Fruit fly (Drosophila melanogaster) whole organism, embryonic: ENCODE data around the gene Tcs6.

Experiments
- BEAF-32 ChIP-seq: fragments of 200-800 bp; sonication (Bioruptor generic); optimal IDR thresholded peaks from 3 replicates; lab custom pipeline; 2017; ENCODE audit warnings: missing biosample characterization, missing genetic modification characterization, mild to moderate bottlenecking, moderate library complexity, missing genetic modification reagents
- BtbVII ChIP-seq: fragments of 200-800 bp; sonication (Bioruptor generic); optimal IDR thresholded peaks from 3 replicates; lab custom pipeline; 2017; ENCODE audit warnings: missing biosample characterization, mild to moderate bottlenecking, missing genetic modification characterization
- C15 ChIP-seq: fragments of 200-800 bp; sonication (Bioruptor generic); IDR thresholded peaks from 3 replicates; pipeline ENCODE4 v1.3.6; 2022; ENCODE audit warnings: missing biosample characterization, missing genetic modification characterization
- CG11085 ChIP-seq: fragments of 200-800 bp; sonication (Bioruptor generic); IDR thresholded peaks from 2 replicates; pipeline ENCODE4 v1.3.6; 2022; ENCODE audit warnings: missing biosample characterization, missing genetic modification characterization
- CG14710 ChIP-seq: fragments of 200-800 bp; sonication (Bioruptor generic); optimal IDR thresholded peaks from 3 replicates; lab custom pipeline; 2019; ENCODE audit warnings: missing biosample characterization, mild to moderate bottlenecking, missing genetic modification characterization, moderate library complexity
- CG15601 ChIP-seq: fragments of 200-800 bp; sonication (Bioruptor generic); optimal IDR thresholded peaks from 3 replicates; lab custom pipeline; 2019; ENCODE audit warnings: missing biosample characterization, mild to moderate bottlenecking, missing genetic modification characterization, moderate library complexity
- CG15696 ChIP-seq: fragments of 200-800 bp; sonication (Bioruptor generic); optimal IDR thresholded peaks from 2 replicates; lab custom pipeline; 2019; ENCODE audit warnings: missing biosample characterization, mild to moderate bottlenecking, missing genetic modification characterization, moderate library complexity
- CG16815 ChIP-seq: fragments of 200-800 bp; sonication (Bioruptor generic); optimal IDR thresholded peaks from 3 replicates; lab custom pipeline; 2017; ENCODE audit warnings: missing biosample characterization, mild to moderate bottlenecking, missing genetic modification characterization
- CG1832 ChIP-seq: fragments of 200-800 bp; sonication (Bioruptor generic); optimal IDR thresholded peaks from 2 replicates; lab custom pipeline; 2017; ENCODE audit warnings: missing biosample characterization, mild to moderate bottlenecking, missing genetic modification characterization, inconsistent platforms
- CG2129 ChIP-seq: fragments of 200-800 bp; sonication (Bioruptor generic); IDR thresholded peaks from 2 replicates; pipeline ENCODE4 v1.3.6; 2022; ENCODE audit warnings: missing biosample characterization, missing genetic modification characterization; ENCODE audit not compliant: partially characterized antibody
- CG3847 ChIP-seq: fragments of 200-800 bp; sonication (Bioruptor generic); IDR thresholded peaks from 2 replicates; pipeline ENCODE4 v1.3.6; 2022; ENCODE audit warnings: missing biosample characterization, missing genetic modification characterization
- CG4707 ChIP-seq: fragments of 200-800 bp; sonication (Bioruptor generic); optimal IDR thresholded peaks from 2 replicates; lab custom pipeline; 2018; ENCODE audit warnings: missing biosample characterization, mild to moderate bottlenecking, missing genetic modification characterization, moderate library complexity
- CG8944 ChIP-seq: fragments of 200-800 bp; sonication (Bioruptor generic); optimal IDR thresholded peaks from 3 replicates; lab custom pipeline; 2016; ENCODE audit warnings: missing biosample characterization, missing genetic modification characterization
- CG9876 ChIP-seq: fragments of 200-800 bp; sonication (Bioruptor generic); optimal IDR thresholded peaks from 2 replicates; lab custom pipeline; 2016; ENCODE audit warnings: missing biosample characterization, missing genetic modification characterization
- CG9932 ChIP-seq: fragments of 200-800 bp; sonication (Bioruptor generic); IDR thresholded peaks from 2 replicates; pipeline ENCODE4 v1.3.6; 2022; ENCODE audit warnings: missing biosample characterization, missing genetic modification characterization
- D19B ChIP-seq: fragments of 200-800 bp; sonication (Bioruptor generic); optimal IDR thresholded peaks from 2 replicates; lab custom pipeline; 2017; ENCODE audit warnings: missing biosample characterization, mild to moderate bottlenecking, missing genetic modification characterization
- Dip2 ChIP-seq: fragments of 200-800 bp; sonication (Bioruptor generic); IDR thresholded peaks from 2 replicates; pipeline ENCODE4 v1.3.6; 2022; ENCODE audit warnings: missing biosample characterization, missing genetic modification characterization
- Dip3 ChIP-seq: fragments of 200-800 bp; sonication (Bioruptor generic); optimal IDR thresholded peaks from 3 replicates; lab custom pipeline; 2016; ENCODE audit warnings: missing biosample characterization, missing genetic modification characterization
- Doc2 ChIP-seq: fragments of 200-800 bp; sonication (Bioruptor generic); IDR thresholded peaks from 2 replicates; pipeline ENCODE4 v1.3.6; 2022; ENCODE audit warnings: missing biosample characterization, missing genetic modification characterization
- Gsc ChIP-seq: fragments of 200-800 bp; sonication (Bioruptor generic); IDR thresholded peaks from 2 replicates; pipeline ENCODE4 v1.3.6; 2022; ENCODE audit warnings: missing biosample characterization, missing genetic modification characterization
- H2.0 ChIP-seq: fragments of 200-800 bp; sonication (Bioruptor generic); IDR thresholded peaks from 2 replicates; pipeline ENCODE4 v1.3.6; 2022; ENCODE audit warnings: missing biosample characterization, missing genetic modification characterization
- HLH3B ChIP-seq: fragments of 200-800 bp; sonication (Bioruptor generic); IDR thresholded peaks from 2 replicates; pipeline ENCODE4 v1.3.6; 2022; ENCODE audit warnings: missing biosample characterization, missing genetic modification characterization
- Hr3 ChIP-seq: fragments of 200-800 bp; sonication (Bioruptor generic); optimal IDR thresholded peaks from 3 replicates; lab custom pipeline; 2016; ENCODE audit warnings: missing biosample characterization, missing genetic modification characterization
- Med ChIP-seq: fragments of 200-800 bp; sonication (Bioruptor generic); peaks from one replicate; lab custom pipeline; 2016; ENCODE audit warnings: missing biosample characterization, missing genetic modification characterization, mild to moderate bottlenecking, inconsistent platforms, moderate library complexity
- Meics ChIP-seq: fragments of 200-800 bp; sonication (Bioruptor generic); optimal IDR thresholded peaks from 2 replicates; lab custom pipeline; 2017; ENCODE audit warnings: missing biosample characterization, mild to moderate bottlenecking, missing genetic modification characterization
- NC2β ChIP-seq: fragments of 200-800 bp; sonication (Bioruptor generic); optimal IDR thresholded peaks from 2 replicates; lab custom pipeline; 2016; ENCODE audit warnings: missing biosample characterization, missing genetic modification characterization
- Ptx1 ChIP-seq: fragments of 200-800 bp; sonication (Bioruptor generic); IDR thresholded peaks from 2 replicates; pipeline ENCODE4 v1.3.6; 2022; ENCODE audit warnings: missing biosample characterization, missing genetic modification characterization
- Sox102F ChIP-seq: fragments of 200-800 bp; sonication (Bioruptor generic); optimal IDR thresholded peaks from 2 replicates; lab custom pipeline; 2018; ENCODE audit warnings: missing biosample characterization, mild to moderate bottlenecking, missing genetic modification characterization, moderate library complexity
- Tbp ChIP-seq: fragments of >200 bp; optimal IDR thresholded peaks from 2 replicates; lab custom pipeline; 2018; ENCODE audit warnings: missing biosample characterization, missing genetic modification characterization
- ase ChIP-seq: fragments of 200-800 bp; sonication (Bioruptor generic); IDR thresholded peaks from 3 replicates; pipeline ENCODE4 v1.3.6; 2022; ENCODE audit warnings: missing biosample characterization, missing genetic modification characterization
- ato ChIP-seq: fragments of 200-800 bp; sonication (Bioruptor generic); IDR thresholded peaks from 2 replicates; pipeline ENCODE4 v1.3.6; 2022; ENCODE audit warnings: missing biosample characterization, missing genetic modification characterization; ENCODE audit not compliant: partially characterized antibody
- cad ChIP-seq: fragments of >200 bp; optimal IDR thresholded peaks from 2 replicates; lab custom pipeline; 2017; ENCODE audit warnings: missing biosample characterization, missing genetic modification characterization
- cas ChIP-seq: fragments of 200-800 bp; sonication (Bioruptor generic); IDR thresholded peaks from 2 replicates; pipeline ENCODE4 v1.3.6; 2022; ENCODE audit warnings: missing biosample characterization, missing genetic modification characterization
- caup ChIP-seq: fragments of 200-800 bp; sonication (Bioruptor generic); optimal IDR thresholded peaks from 3 replicates; lab custom pipeline; 2017; ENCODE audit warnings: missing biosample characterization, mild to moderate bottlenecking, missing genetic modification characterization, moderate library complexity; ENCODE audit not compliant: severe bottlenecking
- chm ChIP-seq: fragments of 200-800 bp; sonication (Bioruptor generic); IDR thresholded peaks from 2 replicates; pipeline ENCODE4 v1.3.6; 2022; ENCODE audit warnings: missing biosample characterization, missing genetic modification characterization
- chn ChIP-seq: fragments of 200-800 bp; sonication (Bioruptor generic); optimal IDR thresholded peaks from 2 replicates; lab custom pipeline; 2016; ENCODE audit warnings: missing biosample characterization, missing genetic modification characterization
- esg ChIP-seq: fragments of 200-800 bp; sonication (Bioruptor generic); conservative IDR thresholded peaks from 2 replicates; pipeline ENCODE4 v1.3.6; 2022; ENCODE audit warnings: missing biosample characterization, missing genetic modification characterization
- exex ChIP-seq: fragments of 200-800 bp; sonication (Bioruptor generic); optimal IDR thresholded peaks from 4 replicates; lab custom pipeline; 2018; ENCODE audit warnings: missing biosample characterization, mild to moderate bottlenecking, missing genetic modification characterization, moderate library complexity
- grau ChIP-seq: fragments of 200-800 bp; optimal IDR thresholded peaks from 3 replicates; lab custom pipeline; 2019; ENCODE audit warnings: missing biosample characterization, mild to moderate bottlenecking, missing genetic modification characterization, moderate library complexity
- gt ChIP-seq: fragments of 200-800 bp; sonication (Bioruptor generic); IDR thresholded peaks from 2 replicates; pipeline ENCODE4 v1.3.6; 2022; ENCODE audit warnings: missing biosample characterization, missing genetic modification characterization
- kah ChIP-seq: fragments of 200-800 bp; sonication (Bioruptor generic); optimal IDR thresholded peaks from 2 replicates; lab custom pipeline; 2018; ENCODE audit warnings: missing biosample characterization, mild to moderate bottlenecking, missing genetic modification characterization
- oc ChIP-seq: fragments of 200-800 bp; sonication (Bioruptor generic); optimal IDR thresholded peaks from 2 replicates; lab custom pipeline; 2018; ENCODE audit warnings: missing biosample characterization, mild to moderate bottlenecking, missing genetic modification characterization, moderate library complexity
- pan ChIP-seq, 4 experiments: fragments of >200 bp in 3 of 4; fragments of 200-800 bp in 1 of 4; sonication (Bioruptor generic) in 1 of 4; optimal IDR thresholded peaks in 3 of 4; IDR thresholded peaks in 1 of 4; 2 replicates each; pipeline versions ENCODE4 v1.3.6 to Lab custom; 2017 to 2022; ENCODE audit warnings: missing biosample characterization in 2 of 4, missing genetic modification characterization in 2 of 4, mixed read lengths in 1 of 4
- pfk ChIP-seq: fragments of 200-800 bp; sonication (Bioruptor generic); optimal IDR thresholded peaks from 2 replicates; lab custom pipeline; 2018; ENCODE audit warnings: missing biosample characterization, mild to moderate bottlenecking, missing genetic modification characterization, moderate library complexity
- pzg ChIP-seq: fragments of 200-800 bp; sonication (Bioruptor generic); optimal IDR thresholded peaks from 3 replicates; lab custom pipeline; 2018; ENCODE audit warnings: missing biosample characterization, mild to moderate bottlenecking, missing genetic modification characterization, moderate library complexity
- sd ChIP-seq: fragments of 200-800 bp; sonication (Bioruptor generic); optimal IDR thresholded peaks from 3 replicates; lab custom pipeline; 2018; ENCODE audit warnings: missing biosample characterization, mild to moderate bottlenecking, missing genetic modification characterization, moderate library complexity
- sna ChIP-seq: fragments of 200-800 bp; sonication (Bioruptor generic); IDR thresholded peaks from 2 replicates; pipeline ENCODE4 v1.3.6; 2022; ENCODE audit warnings: missing biosample characterization, missing genetic modification characterization; ENCODE audit not compliant: partially characterized antibody
- stc ChIP-seq: fragments of 200-800 bp; sonication (Bioruptor generic); IDR thresholded peaks from 2 replicates; pipeline ENCODE4 v1.3.6; 2022; ENCODE audit warnings: missing biosample characterization, missing genetic modification characterization
- tgo ChIP-seq: fragments of 200-800 bp; sonication (Bioruptor generic); IDR thresholded peaks from 3 replicates; pipeline ENCODE4 v1.3.6; 2022; ENCODE audit warnings: missing biosample characterization, missing genetic modification characterization

Tcs6 gene

dm6 chr3R:26008892-26009539 lies 49.0 kb downstream of the Tcs6 start (continued):
- TF ChIP-seq gt (GFP tag; lab: Robert Waterston, UW), result peak; percentile 64
- peak; percentile 78 for TF ChIP-seq oc
- TF ChIP-seq CG15601 (tag; lab: Kevin White, UChicago), result peak; percentile 88
- peak; percentile 84 for TF ChIP-seq Dip3
- no peak for TF ChIP-seq CG1832
- peak; percentile 88 for TF ChIP-seq tgo (GFP tag; lab: Robert Waterston, UW)
- peak; percentile 79; the same call in 2 of the 3 replicates for TF ChIP-seq ase (GFP tag; lab: Robert Waterston, UW)
- no peak for TF ChIP-seq CG2129
- TF ChIP-seq CG14710 (tag; lab: Kevin White, UChicago), result peak; percentile 88
- TF ChIP-seq chn (GFP tag; lab: Kevin White, UChicago), result peak; percentile 89
- peak; percentile 80 for TF ChIP-seq CG9932 (GFP tag; lab: Robert Waterston, UW)
- TF ChIP-seq Tbp (GFP tag; lab: Kevin White, UChicago), result no peak
- peak; percentile 98 for TF ChIP-seq Med (GFP tag; lab: Kevin White, UChicago)
- peak; percentile 38; the same call in 1 of the 2 replicates for TF ChIP-seq cas (GFP tag; lab: Robert Waterston, UW)
- no peak for TF ChIP-seq pzg (GFP tag; lab: Kevin White, UChicago)
- TF ChIP-seq caup (GFP tag; lab: Kevin White, UChicago), result peak; percentile 75
- TF ChIP-seq pfk (GFP tag; lab: Kevin White, UChicago), result no peak
- peak; percentile 94 for TF ChIP-seq Ptx1
- peak; percentile 17 for TF ChIP-seq exex
- TF ChIP-seq CG11085 (GFP tag; lab: Robert Waterston, UW), result peak; percentile 53; the same call in 1 of the 2 replicates
- TF ChIP-seq BEAF-32 (GFP tag; lab: Kevin White, UChicago), result no peak
- TF ChIP-seq chm (GFP tag; lab: Robert Waterston, UW), result peak; percentile 73
- peak; percentile 93 for TF ChIP-seq Sox102F (GFP tag; lab: Kevin White, UChicago)
- TF ChIP-seq Hr3 (GFP tag; lab: Kevin White, UChicago), result peak; percentile 86
- TF ChIP-seq CG16815, result peak; percentile 72
- peak; percentile 90 for TF ChIP-seq grau
- TF ChIP-seq Meics, result peak; percentile 82
- TF ChIP-seq C15, result peak; percentile 49; the same call in 1 of the 3 replicates
- TF ChIP-seq H2.0 (GFP tag; lab: Robert Waterston, UW), result peak; percentile 88
- TF ChIP-seq kah (GFP tag; lab: Kevin White, UChicago), result peak; percentile 59
- TF ChIP-seq CG8944 (GFP tag; lab: Kevin White, UChicago), result peak; percentile 79
- TF ChIP-seq cad (GFP tag; lab: Kevin White, UChicago), result no peak
- TF ChIP-seq CG4707 (GFP tag; lab: Kevin White, UChicago), result peak; percentile 77
- TF ChIP-seq sd, result peak; percentile 83
- peak; percentile 81 for TF ChIP-seq BtbVII (GFP tag; lab: Kevin White, UChicago)
- peak; percentile 91 for TF ChIP-seq esg (GFP tag; lab: Robert Waterston, UW)
- peak; percentile 86 for TF ChIP-seq stc (GFP tag; lab: Robert Waterston, UW)
- TF ChIP-seq Gsc, result peak; percentile 67
- TF ChIP-seq CG15696 (tag; lab: Kevin White, UChicago), result peak; percentile 62
- TF ChIP-seq HLH3B (GFP tag; lab: Robert Waterston, UW), result peak; percentile 90
- TF ChIP-seq D19B (GFP tag; lab: Kevin White, UChicago), result peak; percentile 57
- TF ChIP-seq pan (optimal IDR thresholded peaks at IDR 0.05; lab: Kevin White, UChicago), result no peak
- peak in 1 of 2 experiments; percentile 87 for TF ChIP-seq pan (GFP tag; optimal IDR thresholded peaks at IDR 0.05 in 1 of 2, IDR thresholded peaks at IDR 0.05 in 1 of 2)
- TF ChIP-seq CG9876, result peak; percentile 68
- no peak for TF ChIP-seq sna (GFP tag; lab: Robert Waterston, UW)
- TF ChIP-seq NC2β, result peak; percentile 80
- 0 out of 2 replicates have a peak, but pooled peaks have one; percentile 7 for TF ChIP-seq Dip2 (GFP tag; lab: Robert Waterston, UW)
- no peak for TF ChIP-seq ato (GFP tag; lab: Robert Waterston, UW)
- TF ChIP-seq Doc2 (GFP tag; lab: Robert Waterston, UW), result 0 out of 2 replicates have a peak, but pooled peaks have one; percentile 29
- peak; percentile 81 for TF ChIP-seq CG3847 (GFP tag; lab: Robert Waterston, UW)
